Worm (Caenorhabditis elegans) whole organism, young adult: Measurements from ENCODE around the gene glrx-5.

Source experiments
- F23B12.7 ChIP-seq: sonication (generic microtip); optimal IDR thresholded peaks from 2 replicates; lab custom pipeline; 2017; ENCODE audit warnings: missing genetic modification characterization, mild to moderate bottlenecking, missing compliant biosample characterization, antibody characterized with exemption, moderate library complexity; ENCODE audit not compliant: insufficient read depth
- F33H1.4 ChIP-seq: fragments of 200-800 bp; sonication (Bioruptor generic); IDR thresholded peaks from 2 replicates; pipeline ENCODE4 v1.3.6; 2022; ENCODE audit warnings: missing genetic modification reagents, missing genetic modification characterization, missing compliant biosample characterization
- F37B4.10 ChIP-seq: fragments of 200-800 bp; sonication (Bioruptor generic); IDR thresholded peaks from 2 replicates; pipeline ENCODE4 v1.3.6; 2022; ENCODE audit warnings: missing genetic modification characterization, missing compliant biosample characterization
- F49E8.2 ChIP-seq: sonication (generic microtip); optimal IDR thresholded peaks from 3 replicates; lab custom pipeline; 2017; ENCODE audit warnings: missing genetic modification characterization, mild to moderate bottlenecking, missing compliant biosample characterization, antibody characterized with exemption, moderate library complexity; ENCODE audit not compliant: insufficient read depth
- F52B5.7 ChIP-seq: sonication (generic microtip); optimal IDR thresholded peaks from 2 replicates; lab custom pipeline; 2016; ENCODE audit warnings: mild to moderate bottlenecking, missing genetic modification characterization, missing compliant biosample characterization
- F57A8.1 ChIP-seq: fragments of 200-800 bp; sonication (Bioruptor generic); optimal IDR thresholded peaks from 2 replicates; lab custom pipeline; 2018; ENCODE audit warnings: mild to moderate bottlenecking, missing genetic modification characterization, moderate library complexity, missing compliant biosample characterization
- K11D2.4 ChIP-seq: fragments of 200-800 bp; sonication (Bioruptor generic); IDR thresholded peaks from 2 replicates; pipeline ENCODE4 v1.3.6; 2022; ENCODE audit warnings: missing genetic modification reagents, missing genetic modification characterization, missing compliant biosample characterization
- Y53G8AR.9 ChIP-seq: fragments of 200-800 bp; sonication (Bioruptor generic); conservative IDR thresholded peaks from 2 replicates; pipeline ENCODE4 v1.3.6; 2022; ENCODE audit warnings: missing genetic modification reagents, missing genetic modification characterization, missing compliant biosample characterization
- Y67H2A.10 ChIP-seq: fragments of 200-800 bp; sonication (Bioruptor generic); conservative IDR thresholded peaks from 2 replicates; pipeline ENCODE4 v1.3.6; 2022; ENCODE audit warnings: missing genetic modification reagents, missing genetic modification characterization, missing compliant biosample characterization
- ZK185.1 ChIP-seq: sonication (generic microtip); optimal IDR thresholded peaks from 2 replicates; lab custom pipeline; 2016; ENCODE audit warnings: mild to moderate bottlenecking, missing genetic modification characterization, missing compliant biosample characterization; ENCODE audit not compliant: poor library complexity, severe bottlenecking
- ama-1 ChIP-seq, 3 experiments: fragments of 150-350 bp in 1 of 3; sonication (generic microtip) in 2 of 3; optimal IDR thresholded peaks; 2 replicates each; lab custom pipeline; 2014 to 2018; ENCODE audit warnings: missing biosample characterization in 2 of 3, missing genetic modification characterization in 2 of 3, missing genetic modification reagents in 2 of 3
- aptf-2 ChIP-seq: fragments of 200-800 bp; sonication (Bioruptor generic); conservative IDR thresholded peaks from 2 replicates; pipeline ENCODE4 v1.3.6; 2022; ENCODE audit warnings: missing genetic modification reagents, missing genetic modification characterization, missing compliant biosample characterization
- attf-5 ChIP-seq: fragments of 200-800 bp; sonication (Bioruptor generic); optimal IDR thresholded peaks from 2 replicates; lab custom pipeline; 2018; ENCODE audit warnings: mild to moderate bottlenecking, missing genetic modification characterization, missing compliant biosample characterization
- ceh-40 ChIP-seq: fragments of 200-800 bp; sonication (Bioruptor generic); IDR thresholded peaks from 2 replicates; pipeline ENCODE4 v1.3.6; 2022; ENCODE audit warnings: missing genetic modification characterization, missing compliant biosample characterization
- die-1 ChIP-seq: sonication (generic microtip); optimal IDR thresholded peaks from 2 replicates; lab custom pipeline; 2016; ENCODE audit warnings: missing genotype, mild to moderate bottlenecking, missing genetic modification characterization, missing compliant biosample characterization
- dpl-1 ChIP-seq: fragments of 150-350 bp; optimal IDR thresholded peaks from 2 replicates; lab custom pipeline; 2014; ENCODE audit warnings: missing biosample characterization, missing genetic modification reagents, missing genetic modification characterization
- egl-18 ChIP-seq: fragments of 200-800 bp; sonication (Bioruptor generic); IDR thresholded peaks from 2 replicates; pipeline ENCODE4 v1.3.6; 2022; ENCODE audit warnings: missing genetic modification reagents, missing genetic modification characterization, missing compliant biosample characterization
- ekl-4 ChIP-seq: fragments of 200-800 bp; sonication (Bioruptor generic); IDR thresholded peaks from 2 replicates; pipeline ENCODE4 v1.3.6; 2022; ENCODE audit warnings: missing genetic modification reagents, missing genetic modification characterization, missing compliant biosample characterization
- fkh-3 ChIP-seq: sonication (generic microtip); optimal IDR thresholded peaks from 2 replicates; lab custom pipeline; 2016; ENCODE audit warnings: mild to moderate bottlenecking, missing genetic modification characterization, missing compliant biosample characterization
- hlh-12 ChIP-seq: sonication (generic microtip); optimal IDR thresholded peaks from 2 replicates; lab custom pipeline; 2016; ENCODE audit warnings: missing genetic modification characterization, missing compliant biosample characterization
- hlh-26 ChIP-seq: fragments of 200-800 bp; sonication (Bioruptor generic); conservative IDR thresholded peaks from 2 replicates; pipeline ENCODE4 v1.3.6; 2022; ENCODE audit warnings: missing genetic modification reagents, missing genetic modification characterization, missing compliant biosample characterization
- hrde-1 ChIP-seq: sonication (generic microtip); optimal IDR thresholded peaks from 2 replicates; lab custom pipeline; 2016; ENCODE audit warnings: missing genetic modification characterization, mild to moderate bottlenecking, missing compliant biosample characterization, moderate library complexity, missing genotype, missing genetic modification reagents, borderline replicate concordance
- hsf-1 ChIP-seq: fragments of 200-800 bp; sonication (Bioruptor generic); IDR thresholded peaks from 2 replicates; pipeline ENCODE4 v1.3.6; 2022; ENCODE audit warnings: missing genetic modification reagents, missing genetic modification characterization, missing compliant biosample characterization
- lin-35 ChIP-seq, 3 experiments: fragments of 150-350 bp in 2 of 3; sonication (generic microtip) in 1 of 3; optimal IDR thresholded peaks; 2 replicates each; lab custom pipeline; 2014 to 2018; ENCODE audit warnings: missing biosample characterization in 3 of 3, missing genetic modification characterization in 3 of 3, missing genetic modification reagents in 3 of 3
- lin-54 ChIP-seq: fragments of 200-800 bp; sonication (Bioruptor generic); optimal IDR thresholded peaks from 2 replicates; lab custom pipeline; 2018; ENCODE audit warnings: mild to moderate bottlenecking, missing genetic modification characterization, missing compliant biosample characterization
- lsy-27 ChIP-seq: sonication (generic microtip); optimal IDR thresholded peaks from 2 replicates; lab custom pipeline; 2017; ENCODE audit warnings: missing genetic modification characterization, mild to moderate bottlenecking, missing compliant biosample characterization, antibody characterized with exemption, missing genotype, borderline replicate concordance; ENCODE audit not compliant: insufficient read depth
- madf-3 ChIP-seq: fragments of 200-800 bp; sonication (Bioruptor generic); IDR thresholded peaks from 2 replicates; pipeline ENCODE4 v1.3.6; 2022; ENCODE audit warnings: missing genetic modification reagents, missing genetic modification characterization, missing compliant biosample characterization
- madf-6 ChIP-seq: fragments of 200-800 bp; sonication (Bioruptor generic); IDR thresholded peaks from 2 replicates; pipeline ENCODE4 v1.3.6; 2022; ENCODE audit warnings: missing genetic modification reagents, missing genetic modification characterization, missing compliant biosample characterization
- mcd-1 ChIP-seq: fragments of 200-800 bp; sonication (Bioruptor generic); IDR thresholded peaks from 2 replicates; pipeline ENCODE4 v1.3.6; 2022; ENCODE audit warnings: missing genetic modification reagents, missing genetic modification characterization, missing compliant biosample characterization
- mes-4 ChIP-seq: sonication (generic microtip); optimal IDR thresholded peaks from 2 replicates; lab custom pipeline; 2016; ENCODE audit warnings: missing genotype, missing genetic modification characterization, missing compliant biosample characterization
- nfya-1 ChIP-seq: sonication (generic microtip); optimal IDR thresholded peaks from 2 replicates; lab custom pipeline; 2017; ENCODE audit warnings: antibody characterized with exemption, missing compliant biosample characterization, missing genetic modification characterization, borderline replicate concordance; ENCODE audit not compliant: insufficient read depth
- nfya-2 ChIP-seq: fragments of 200-800 bp; sonication (Bioruptor generic); IDR thresholded peaks from 2 replicates; pipeline ENCODE4 v1.3.6; 2022; ENCODE audit warnings: missing genetic modification reagents, missing genetic modification characterization, missing compliant biosample characterization
- nhr-120 ChIP-seq: fragments of 200-800 bp; sonication (Bioruptor generic); IDR thresholded peaks from 2 replicates; pipeline ENCODE4 v1.3.6; 2022; ENCODE audit warnings: missing genetic modification characterization, missing compliant biosample characterization
- nhr-179 ChIP-seq: sonication (generic microtip); optimal IDR thresholded peaks from 2 replicates; lab custom pipeline; 2016; ENCODE audit warnings: mild to moderate bottlenecking, missing genetic modification characterization, missing compliant biosample characterization
- nhr-27 ChIP-seq: fragments of 200-800 bp; sonication (Bioruptor generic); optimal IDR thresholded peaks from 2 replicates; lab custom pipeline; 2018; ENCODE audit warnings: mild to moderate bottlenecking, missing genetic modification characterization, moderate library complexity, missing compliant biosample characterization
- pha-4 ChIP-seq: fragments of 150-350 bp; sonication (generic microtip); optimal IDR thresholded peaks from 2 replicates; lab custom pipeline; 2014; ENCODE audit warnings: missing biosample characterization, missing genetic modification reagents, missing genetic modification characterization
- rcor-1 ChIP-seq: fragments of 200-800 bp; sonication (Bioruptor generic); IDR thresholded peaks from 2 replicates; pipeline ENCODE4 v1.3.6; 2022; ENCODE audit warnings: missing genetic modification reagents, missing genetic modification characterization, missing compliant biosample characterization
- rpc-1 ChIP-seq, 2 experiments: fragments of 150-350 bp in 1 of 2; sonication (generic microtip) in 1 of 2; optimal IDR thresholded peaks; 2 replicates each; lab custom pipeline; 2014 to 2018; ENCODE audit warnings: missing biosample characterization in 1 of 2, missing genetic modification characterization in 1 of 2, missing genetic modification reagents in 1 of 2, missing genotype in 1 of 2
- snpc-3.4 ChIP-seq: sonication (generic microtip); optimal IDR thresholded peaks from 2 replicates; lab custom pipeline; 2017; ENCODE audit warnings: missing genetic modification characterization, mild to moderate bottlenecking, missing compliant biosample characterization, antibody characterized with exemption, moderate library complexity, missing genotype, missing genetic modification reagents
- snpc-4 ChIP-seq, 5 experiments: fragments of 150-350 bp in 1 of 5; sonication (generic microtip) in 4 of 5; optimal IDR thresholded peaks; 2 replicates each; lab custom pipeline; 2014 to 2018; ENCODE audit warnings: missing genetic modification characterization in 5 of 5, missing biosample characterization in 3 of 5, antibody characterized with exemption in 2 of 5, mild to moderate bottlenecking in 2 of 5, missing compliant biosample characterization in 2 of 5, missing genotype in 2 of 5, moderate library complexity in 2 of 5, missing genetic modification reagents in 1 of 5
- unc-62 ChIP-seq: fragments of 150-350 bp; optimal IDR thresholded peaks from 2 replicates; lab custom pipeline; 2014; ENCODE audit warnings: missing biosample characterization, missing genetic modification reagents, missing genetic modification characterization
- zfh-2 ChIP-seq: fragments of 200-800 bp; sonication (Bioruptor generic); conservative IDR thresholded peaks from 2 replicates; pipeline ENCODE4 v1.3.6; 2022; ENCODE audit warnings: missing genetic modification reagents, missing genetic modification characterization, missing compliant biosample characterization
- ztf-25 ChIP-seq: fragments of 200-800 bp; sonication (Bioruptor generic); IDR thresholded peaks from 2 replicates; pipeline ENCODE4 v1.3.6; 2022; ENCODE audit warnings: missing genetic modification reagents, missing genetic modification characterization, missing compliant biosample characterization
- ztf-26 ChIP-seq: sonication (generic microtip); optimal IDR thresholded peaks from 2 replicates; lab custom pipeline; 2017; ENCODE audit warnings: missing genetic modification characterization, missing compliant biosample characterization

The glrx-5 gene

ce11 chrIII:12372080-12373065, 1.3 kb downstream of the glrx-5 start:
- TF ChIP-seq rpc-1 (optimal IDR thresholded peaks at IDR 0.05; lab: Kevin White, UChicago): no peak
- TF ChIP-seq rpc-1 (tag; optimal IDR thresholded peaks at IDR 0.05; lab: Kevin White, UChicago): no peak
- no peak for TF ChIP-seq rcor-1 (GFP tag; lab: Robert Waterston, UW)
- TF ChIP-seq egl-18 (GFP tag; lab: Robert Waterston, UW): no peak
- 0 out of 2 replicates have a peak, but pooled peaks have one; percentile 13 for TF ChIP-seq ztf-25 (GFP tag; lab: Robert Waterston, UW)
- no peak for TF ChIP-seq F33H1.4
- no peak for TF ChIP-seq nhr-120
- no peak for TF ChIP-seq ceh-40 (GFP tag; lab: Robert Waterston, UW)
- TF ChIP-seq fkh-3 (tag; lab: Kevin White, UChicago): peak; percentile 65
- no peak for TF ChIP-seq snpc-3.4
- TF ChIP-seq pha-4 (tag; lab: Kevin White, UChicago): no peak
- TF ChIP-seq hlh-12: no peak
- TF ChIP-seq aptf-2 (GFP tag; lab: Robert Waterston, UW): no peak
- TF ChIP-seq madf-3 (GFP tag; lab: Robert Waterston, UW): peak; percentile 76
- peak; percentile 7; the same call in 1 of the 2 replicates for TF ChIP-seq mcd-1 (GFP tag; lab: Robert Waterston, UW)
- TF ChIP-seq lin-54 (GFP tag; lab: Kevin White, UChicago): no peak
- TF ChIP-seq Y67H2A.10: no peak
- TF ChIP-seq F23B12.7 (tag; lab: Kevin White, UChicago): no peak
- no peak for TF ChIP-seq mes-4 (tag; lab: Kevin White, UChicago)
- no peak for TF ChIP-seq ZK185.1
- no peak for TF ChIP-seq snpc-4 (GFP tag; optimal IDR thresholded peaks at IDR 0.05; lab: Kevin White, UChicago)
- TF ChIP-seq snpc-4 (tag; optimal IDR thresholded peaks at IDR 0.05; lab: Kevin White, UChicago): no peak
- TF ChIP-seq F57A8.1 (GFP tag; lab: Kevin White, UChicago): no peak
- TF ChIP-seq F49E8.2 (tag; lab: Kevin White, UChicago): peak; percentile 60
- no peak for TF ChIP-seq nfya-2
- TF ChIP-seq nhr-27 (tag; lab: Kevin White, UChicago): no peak
- no peak for TF ChIP-seq nhr-179 (tag; lab: Kevin White, UChicago)
- peak; percentile 65 for TF ChIP-seq hsf-1 (GFP tag; lab: Robert Waterston, UW)
- TF ChIP-seq lsy-27: no peak
- no peak for TF ChIP-seq unc-62 (GFP tag; lab: Kevin White, UChicago)
- peak; percentile 1 for TF ChIP-seq dpl-1 (GFP tag; lab: Kevin White, UChicago)
- no peak for TF ChIP-seq nfya-1
- TF ChIP-seq ztf-26 (tag; lab: Kevin White, UChicago): no peak
- TF ChIP-seq Y53G8AR.9 (GFP tag; lab: Robert Waterston, UW): peak; percentile 43; the same call in 1 of the 2 replicates
- TF ChIP-seq K11D2.4: no peak
- no peak for TF ChIP-seq lin-35 (GFP tag; optimal IDR thresholded peaks at IDR 0.05; lab: Kevin White, UChicago)
- peak; percentile 61 for TF ChIP-seq ekl-4 (GFP tag; lab: Robert Waterston, UW)
- TF ChIP-seq hrde-1 (tag; lab: Kevin White, UChicago): no peak
- TF ChIP-seq F37B4.10: 0 out of 2 replicates have a peak, but pooled peaks have one; percentile 23
- TF ChIP-seq F52B5.7 (tag; lab: Kevin White, UChicago): peak; percentile 31
- TF ChIP-seq ama-1 (optimal IDR thresholded peaks at IDR 0.05; lab: Kevin White, UChicago): no peak
- TF ChIP-seq ama-1 (GFP tag; optimal IDR thresholded peaks at IDR 0.05; lab: Kevin White, UChicago): peak in 1 of 2 experiments; percentile 46
- TF ChIP-seq zfh-2: peak; percentile 63
- peak; percentile 3 for TF ChIP-seq die-1 (tag; lab: Kevin White, UChicago)
- no peak for TF ChIP-seq hlh-26 (GFP tag; lab: Robert Waterston, UW)
- TF ChIP-seq madf-6 (GFP tag; lab: Robert Waterston, UW): peak; percentile 43; the same call in 1 of the 2 replicates
- TF ChIP-seq attf-5: no peak
